Worm (Caenorhabditis elegans): Measurements from ENCODE around the gene Y71H2AM.20.

DNA sequence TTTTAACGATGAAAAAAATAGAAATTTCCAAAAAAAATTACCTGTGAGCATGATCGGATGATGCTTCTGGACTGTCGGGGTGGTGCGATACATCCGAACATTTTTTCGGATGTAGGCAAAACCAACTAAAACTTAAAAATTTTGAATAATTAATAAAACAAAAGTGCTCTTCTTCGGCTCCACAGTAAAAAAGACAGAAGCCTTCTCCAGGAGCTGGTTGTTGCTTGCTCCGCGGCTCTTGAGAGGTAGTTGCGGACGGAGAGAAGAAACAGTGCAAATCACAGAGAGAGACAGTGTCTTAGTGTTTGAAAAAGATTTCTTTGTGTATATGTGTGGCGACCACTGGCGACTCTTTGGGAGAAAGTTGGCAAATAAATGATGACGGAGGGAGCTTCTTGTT, 29.5 kb downstream of the Y71H2AM.20 start, which contains the start of gene gldi-9:
- TF ChIP-seq aly-2 (tag; optimal IDR thresholded peaks at IDR 0.05) = no peak
- no peak for TF ChIP-seq alr-1 (tag; optimal IDR thresholded peaks at IDR 0.05; ENCODE audit: borderline replicate concordance)
- no peak for TF ChIP-seq blmp-1 (tag; optimal IDR thresholded peaks at IDR 0.05)
- TF ChIP-seq pag-3 (tag; optimal IDR thresholded peaks at IDR 0.05; ENCODE audit: borderline replicate concordance, insufficient read depth) = no peak
- no peak for TF ChIP-seq tbx-2 (tag; optimal IDR thresholded peaks at IDR 0.05)

Data from whole organism, L1 larva.